Fruit fly (Drosophila melanogaster): ENCODE results near the gene CG43703.

The CG43703 gene

dm6 chr2L:3776614-3777196, 11.4 kb downstream of the CG43703 start (continued):
- TF ChIP-seq ranshi (GFP tag; IDR thresholded peaks at IDR 0.05) (peak; percentile 87), CG9876 (GFP tag; optimal IDR thresholded peaks at IDR 0.05) (no peak), CG10147 (GFP tag; optimal IDR thresholded peaks at IDR 0.05) (peak; percentile 79), CG6813 (GFP tag; optimal IDR thresholded peaks at IDR 0.05) (peak; percentile 84), Myb (GFP tag; optimal IDR thresholded peaks at IDR 0.05) (no peak), Side (GFP tag; optimal IDR thresholded peaks at IDR 0.05) (no peak), btn (GFP tag; optimal IDR thresholded peaks at IDR 0.05) (no peak), CG2712 (tag; optimal IDR thresholded peaks at IDR 0.05) (peak; percentile 98), gem (tag; optimal IDR thresholded peaks at IDR 0.05) (peak; percentile 96), zen (tag; optimal IDR thresholded peaks at IDR 0.05) (peak; percentile 95), Hmx (GFP tag; optimal IDR thresholded peaks at IDR 0.05) (no peak), Dp (GFP tag; optimal IDR thresholded peaks at IDR 0.05) (no peak), pzg (GFP tag; optimal IDR thresholded peaks at IDR 0.05) (no peak), chif (GFP tag; optimal IDR thresholded peaks at IDR 0.05) (peak in 1 of 2 experiments; percentile 47), CG9932 (GFP tag; IDR thresholded peaks at IDR 0.05) (peak; percentile 38; the same call in 1 of the 2 replicates), CG1647 (GFP tag; optimal IDR thresholded peaks at IDR 0.05) (no peak), seq (GFP tag; IDR thresholded peaks at IDR 0.05) (peak; percentile 72; the same call in 1 of the 2 replicates), da (GFP tag; optimal IDR thresholded peaks at IDR 0.05) (no peak), HmgD (GFP tag; optimal IDR thresholded peaks at IDR 0.05) (no peak), tio (GFP tag; optimal IDR thresholded peaks at IDR 0.05) (peak; percentile 84), CG18619 (GFP tag; optimal IDR thresholded peaks at IDR 0.05) (peak; percentile 73), ac (GFP tag; optimal IDR thresholded peaks at IDR 0.05) (peak; percentile 71), gsb-n (tag; optimal IDR thresholded peaks at IDR 0.05) (peak; percentile 92), ro (GFP tag; IDR thresholded peaks at IDR 0.05) (peak; percentile 82), zf30C (GFP tag; optimal IDR thresholded peaks at IDR 0.05) (peak; percentile 96), CG12769 (tag; optimal IDR thresholded peaks at IDR 0.05) (peak; percentile 32), CG13424 (tag; optimal IDR thresholded peaks at IDR 0.05) (peak; percentile 93), eyg (GFP tag; optimal IDR thresholded peaks at IDR 0.05) (no peak), knrl (GFP tag; IDR thresholded peaks at IDR 0.05; ENCODE audit: partially characterized antibody) (no peak), Usf (GFP tag; optimal IDR thresholded peaks at IDR 0.05) (peak; percentile 50), sug (tag; optimal IDR thresholded peaks at IDR 0.05) (peak; percentile 70), CG18599 (GFP tag; optimal IDR thresholded peaks at IDR 0.05) (peak; percentile 82), CG3838 (GFP tag; optimal IDR thresholded peaks at IDR 0.05) (no peak), CG7928 (GFP tag; optimal IDR thresholded peaks at IDR 0.05) (no peak), Dfd (GFP tag; optimal IDR thresholded peaks at IDR 0.05) (no peak), fd102C (GFP tag; optimal IDR thresholded peaks at IDR 0.05) (peak; percentile 76), CG14050 (GFP tag; IDR thresholded peaks at IDR 0.05) (peak; percentile 67), pum (GFP tag; optimal IDR thresholded peaks at IDR 0.05) (no peak), Tbp (GFP tag; optimal IDR thresholded peaks at IDR 0.05) (no peak), Xrp1 (GFP tag; IDR thresholded peaks at IDR 0.05) (peak; percentile 92), Oaz (GFP tag; IDR thresholded peaks at IDR 0.05) (no peak), CG12659 (GFP tag; optimal IDR thresholded peaks at IDR 0.05) (peak; percentile 71), salm (tag; optimal IDR thresholded peaks at IDR 0.05) (peak; percentile 83), otp (GFP tag; IDR thresholded peaks at IDR 0.05) (peak; percentile 6; the same call in 2 of the 3 replicates), corto (GFP tag; optimal IDR thresholded peaks at IDR 0.05) (no peak), Dek (tag; optimal IDR thresholded peaks at IDR 0.05) (peak; percentile 84), CG11504 (tag; optimal IDR thresholded peaks at IDR 0.05) (peak; percentile 93), CG12391 (tag; optimal IDR thresholded peaks at IDR 0.05) (peak; percentile 96), dysf (GFP tag; IDR thresholded peaks at IDR 0.05) (peak; percentile 75), ftz-f1 (GFP tag; optimal IDR thresholded peaks at IDR 0.05) (no peak)

Measured in whole organism, embryonic.